Fruit fly (Drosophila melanogaster) S2 (cell line): ENCODE measurements around the gene fkh.

Experiments
- CG8478 ChIP-seq: fragments of >200 bp; optimal IDR thresholded peaks from 2 replicates; lab custom pipeline; 2018
- CTCF ChIP-seq, 2 experiments: fragments of >200 bp; optimal IDR thresholded peaks; 2 replicates each; lab custom pipeline; 2018

dm6 chr3R:28590462-28590861, 5.4 kb upstream of the fkh start:
- no peak for TF ChIP-seq CG8478 (lab: Kevin White, UChicago)
- no peak for TF ChIP-seq CTCF (optimal IDR thresholded peaks at IDR 0.05; lab: Kevin White, UChicago)
